Worm (Caenorhabditis elegans) whole organism, late embryonic: ENCODE data around the gene F23F1.10.

Experiments
- F13H6.1 ChIP-seq: sonication (generic microtip); optimal IDR thresholded peaks from 2 replicates; lab custom pipeline; 2016; ENCODE audit warnings: missing genetic modification characterization, missing compliant biosample characterization
- ceh-45 ChIP-seq: fragments of 200-800 bp; sonication (Bioruptor generic); IDR thresholded peaks from 2 replicates; pipeline ENCODE4 v1.3.6; 2022; ENCODE audit warnings: missing genetic modification reagents, missing genetic modification characterization, missing compliant biosample characterization
- ceh-9 ChIP-seq: sonication (generic microtip); optimal IDR thresholded peaks from 2 replicates; lab custom pipeline; 2016; ENCODE audit warnings: mild to moderate bottlenecking, missing genetic modification characterization, inconsistent platforms, missing compliant biosample characterization
- ets-4 ChIP-seq: sonication (generic microtip); optimal IDR thresholded peaks from 2 replicates; lab custom pipeline; 2016; ENCODE audit warnings: missing genetic modification characterization, missing compliant biosample characterization
- hlh-15 ChIP-seq: sonication (generic microtip); optimal IDR thresholded peaks from 2 replicates; lab custom pipeline; 2016; ENCODE audit warnings: missing genetic modification characterization, missing compliant biosample characterization
- nfya-1 ChIP-seq: sonication (generic microtip); optimal IDR thresholded peaks from 2 replicates; lab custom pipeline; 2017; ENCODE audit warnings: missing genetic modification characterization, mild to moderate bottlenecking, missing compliant biosample characterization, antibody characterized with exemption, moderate library complexity
- nhr-11 ChIP-seq: fragments of 150-350 bp; optimal IDR thresholded peaks from 2 replicates; lab custom pipeline; 2014; ENCODE audit warnings: missing biosample characterization, missing genetic modification characterization
- pqm-1 ChIP-seq: sonication (generic microtip); optimal IDR thresholded peaks from 2 replicates; lab custom pipeline; 2016; ENCODE audit warnings: missing genetic modification characterization, missing compliant biosample characterization
- rnt-1 ChIP-seq: sonication (generic microtip); optimal IDR thresholded peaks from 2 replicates; lab custom pipeline; 2016; ENCODE audit warnings: missing genetic modification characterization, missing compliant biosample characterization
- unc-55 ChIP-seq: sonication (generic microtip); optimal IDR thresholded peaks from 2 replicates; lab custom pipeline; 2017; ENCODE audit warnings: missing biosample characterization, missing genetic modification reagents, missing genetic modification characterization
- unc-86 ChIP-seq: sonication (generic microtip); optimal IDR thresholded peaks from 2 replicates; lab custom pipeline; 2016; ENCODE audit warnings: missing genetic modification characterization, missing compliant biosample characterization
- ztf-16 ChIP-seq: sonication (generic microtip); optimal IDR thresholded peaks from 2 replicates; lab custom pipeline; 2017; ENCODE audit warnings: missing genetic modification characterization, missing compliant biosample characterization

DNA sequence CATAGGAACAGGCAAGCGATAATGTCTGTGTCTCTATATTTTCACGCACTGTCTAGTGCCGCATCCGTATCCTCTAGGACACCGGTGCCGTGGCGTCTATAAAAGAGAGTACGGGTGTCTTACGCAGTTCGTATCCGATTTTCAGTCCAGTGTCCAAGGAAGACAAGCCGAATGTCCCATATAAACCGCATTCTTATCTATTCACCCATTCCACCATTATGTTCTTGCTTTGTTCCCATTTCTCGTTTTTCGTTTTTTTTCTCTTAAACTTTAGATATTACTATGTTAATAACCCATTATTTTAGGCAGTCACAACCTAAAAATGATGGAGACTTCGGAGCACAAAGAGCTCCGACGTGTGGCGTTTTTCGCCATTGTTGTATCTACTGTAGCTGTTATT is 18.8 kb downstream of the F23F1.10 start, which contains the start of gene sqt-2:
- no peak for TF ChIP-seq nhr-11 (tag; lab: Kevin White, UChicago)
- no peak for TF ChIP-seq ztf-16
- TF ChIP-seq rnt-1 = no peak
- TF ChIP-seq unc-86 = no peak
- TF ChIP-seq hlh-15 (tag; lab: Kevin White, UChicago) = no peak
- TF ChIP-seq ets-4 (tag; lab: Kevin White, UChicago) = no peak
- no peak for TF ChIP-seq F13H6.1 (tag; lab: Kevin White, UChicago)
- no peak for TF ChIP-seq ceh-9 (tag; lab: Kevin White, UChicago)
- TF ChIP-seq unc-55 = no peak
- no peak for TF ChIP-seq nfya-1 (tag; lab: Kevin White, UChicago)
- TF ChIP-seq ceh-45 (GFP tag; lab: Robert Waterston, UW) = no peak
- TF ChIP-seq pqm-1 (tag; lab: Kevin White, UChicago) = no peak
